Worm (Caenorhabditis elegans) whole organism, L2 larva: ENCODE results near the gene F25G6.8.

Source experiments
- blmp-1 ChIP-seq: sonication (generic microtip); optimal IDR thresholded peaks from 2 replicates; lab custom pipeline; 2017; ENCODE audit warnings: missing genetic modification characterization, mild to moderate bottlenecking, missing compliant biosample characterization, antibody characterized with exemption, moderate library complexity; ENCODE audit not compliant: insufficient read depth
- ceh-82 ChIP-seq: fragments of 150-350 bp; optimal IDR thresholded peaks from 2 replicates; lab custom pipeline; 2014; ENCODE audit warnings: missing biosample characterization, missing genetic modification characterization
- nhr-12 ChIP-seq: fragments of 150-350 bp; optimal IDR thresholded peaks from 2 replicates; lab custom pipeline; 2014; ENCODE audit warnings: missing biosample characterization, missing genetic modification characterization
- nhr-237 ChIP-seq: fragments of 150-350 bp; optimal IDR thresholded peaks from 2 replicates; lab custom pipeline; 2014; ENCODE audit warnings: missing biosample characterization, missing genetic modification characterization
- nhr-25 ChIP-seq: fragments of 150-350 bp; sonication (generic microtip); optimal IDR thresholded peaks from 3 replicates; lab custom pipeline; 2014; ENCODE audit warnings: missing biosample characterization, missing genetic modification characterization
- unc-62 ChIP-seq: fragments of 150-350 bp; optimal IDR thresholded peaks from 2 replicates; lab custom pipeline; 2014; ENCODE audit warnings: missing biosample characterization, missing genetic modification reagents, missing genetic modification characterization
- ztf-11 ChIP-seq: sonication (generic microtip); optimal IDR thresholded peaks from 2 replicates; lab custom pipeline; 2017; ENCODE audit warnings: missing biosample characterization, missing genetic modification characterization

- TF ChIP-seq nhr-12 (tag; lab: Kevin White, UChicago): no peak
- TF ChIP-seq blmp-1 (tag; lab: Kevin White, UChicago): no peak
- no peak for TF ChIP-seq nhr-25
- TF ChIP-seq nhr-237: no peak
- no peak for TF ChIP-seq ceh-82 (tag; lab: Kevin White, UChicago)
- no peak for TF ChIP-seq ztf-11
- no peak for TF ChIP-seq unc-62 (GFP tag; lab: Kevin White, UChicago)
These were observed 21.5 kb upstream of the F25G6.8 start for ce11 chrV:8586472-8586871.
